Fruit fly (Drosophila melanogaster) whole organism, embryonic: ENCODE results near the gene CG4230.

Source experiments
- Atf-2 ChIP-seq: fragments of 200-800 bp; sonication (Bioruptor generic); optimal IDR thresholded peaks from 2 replicates; lab custom pipeline; 2016; ENCODE audit warnings: missing biosample characterization, missing genetic modification characterization
- Awh ChIP-seq: fragments of 200-800 bp; sonication (Bioruptor generic); IDR thresholded peaks from 2 replicates; pipeline ENCODE4, ENCODE4 v1.3.6; 2022; ENCODE audit warnings: missing biosample characterization, missing genetic modification characterization
- Bgb ChIP-seq: fragments of 200-800 bp; sonication (Bioruptor generic); IDR thresholded peaks from 2 replicates; pipeline ENCODE4 v1.3.6; 2022; ENCODE audit warnings: missing biosample characterization, missing genetic modification characterization; ENCODE audit not compliant: partially characterized antibody
- Bteb2 ChIP-seq: fragments of 200-800 bp; sonication (Bioruptor generic); optimal IDR thresholded peaks from 2 replicates; lab custom pipeline; 2016; ENCODE audit warnings: missing biosample characterization, missing genetic modification characterization
- CG1024 ChIP-seq: fragments of 200-800 bp; sonication (Bioruptor generic); IDR thresholded peaks from 2 replicates; pipeline ENCODE4 v1.3.6; 2022; ENCODE audit warnings: missing biosample characterization, missing genetic modification characterization
- CG11398 ChIP-seq: fragments of 200-800 bp; sonication (Bioruptor generic); optimal IDR thresholded peaks from 2 replicates; lab custom pipeline; 2016; ENCODE audit warnings: missing biosample characterization, missing genetic modification characterization
- CG11456 ChIP-seq: fragments of 200-800 bp; sonication (Bioruptor generic); IDR thresholded peaks from 3 replicates; pipeline ENCODE4 v1.3.6; 2022; ENCODE audit warnings: missing biosample characterization, missing genetic modification characterization
- CG13624 ChIP-seq: fragments of 200-800 bp; sonication (Bioruptor generic); optimal IDR thresholded peaks from 2 replicates; lab custom pipeline; 2016; ENCODE audit warnings: missing biosample characterization, missing genetic modification characterization
- CG14050 ChIP-seq: fragments of 200-800 bp; sonication (Bioruptor generic); IDR thresholded peaks from 3 replicates; pipeline ENCODE4 v1.3.6; 2022; ENCODE audit warnings: missing biosample characterization, missing genetic modification characterization
- CG15696 ChIP-seq: fragments of 200-800 bp; sonication (Bioruptor generic); optimal IDR thresholded peaks from 2 replicates; lab custom pipeline; 2019; ENCODE audit warnings: missing biosample characterization, mild to moderate bottlenecking, missing genetic modification characterization, moderate library complexity
- CG1792 ChIP-seq: fragments of 200-800 bp; sonication (Bioruptor generic); optimal IDR thresholded peaks from 2 replicates; lab custom pipeline; 2016; ENCODE audit warnings: missing biosample characterization, missing genetic modification characterization
- CG32772 ChIP-seq: fragments of 200-800 bp; sonication (Bioruptor generic); IDR thresholded peaks from 2 replicates; pipeline ENCODE4 v1.3.6; 2022; ENCODE audit warnings: missing biosample characterization, missing genetic modification characterization
- CG3726 ChIP-seq: fragments of 200-800 bp; sonication (Bioruptor generic); IDR thresholded peaks from 3 replicates; pipeline ENCODE4, ENCODE4 v1.3.6; 2022; ENCODE audit warnings: missing biosample characterization, missing genetic modification characterization
- CG4360 ChIP-seq: fragments of 200-800 bp; sonication (Bioruptor generic); IDR thresholded peaks from 2 replicates; pipeline ENCODE4 v1.3.6; 2022; ENCODE audit warnings: missing biosample characterization, missing genetic modification characterization
- CG4730 ChIP-seq: fragments of 200-800 bp; sonication (Bioruptor generic); IDR thresholded peaks from 2 replicates; pipeline ENCODE4 v1.3.6; 2022; ENCODE audit warnings: missing biosample characterization, missing genetic modification characterization
- CG5245 ChIP-seq: fragments of 200-800 bp; sonication (Bioruptor generic); optimal IDR thresholded peaks from 3 replicates; lab custom pipeline; 2016; ENCODE audit warnings: missing biosample characterization, missing genetic modification characterization
- CG6254 ChIP-seq: fragments of 200-800 bp; sonication (Bioruptor generic); optimal IDR thresholded peaks from 3 replicates; lab custom pipeline; 2017; ENCODE audit warnings: mild to moderate bottlenecking, missing biosample characterization, missing genetic modification reagents, missing genetic modification characterization
- CG6683 ChIP-seq: fragments of 200-800 bp; sonication (Bioruptor generic); optimal IDR thresholded peaks from 2 replicates; lab custom pipeline; 2017; ENCODE audit warnings: missing biosample characterization, mild to moderate bottlenecking, missing genetic modification characterization, missing genetic modification reagents
- CG7556 ChIP-seq: fragments of 200-800 bp; sonication (Bioruptor generic); optimal IDR thresholded peaks from 2 replicates; lab custom pipeline; 2017; ENCODE audit warnings: missing biosample characterization, mild to moderate bottlenecking, missing genetic modification characterization
- CG8388 ChIP-seq: fragments of 200-800 bp; sonication (Bioruptor generic); optimal IDR thresholded peaks from 2 replicates; lab custom pipeline; 2019; ENCODE audit warnings: missing biosample characterization, mild to moderate bottlenecking, missing genetic modification characterization, moderate library complexity
- CG9817 ChIP-seq: fragments of 200-800 bp; sonication (Bioruptor generic); optimal IDR thresholded peaks from 2 replicates; lab custom pipeline; 2018; ENCODE audit warnings: missing biosample characterization, mild to moderate bottlenecking, missing genetic modification characterization, moderate library complexity
- Dbx ChIP-seq: fragments of 200-800 bp; sonication (Bioruptor generic); IDR thresholded peaks from 3 replicates; pipeline ENCODE4 v1.3.6; 2022; ENCODE audit warnings: missing biosample characterization, missing genetic modification characterization
- Dll ChIP-seq: fragments of 200-800 bp; sonication (Bioruptor generic); IDR thresholded peaks from 4 replicates; pipeline ENCODE4 v1.3.6; 2022; ENCODE audit warnings: missing biosample characterization, missing genetic modification characterization; ENCODE audit not compliant: partially characterized antibody
- Fer2 ChIP-seq: fragments of 200-800 bp; sonication (Bioruptor generic); optimal IDR thresholded peaks from 2 replicates; lab custom pipeline; 2018; ENCODE audit warnings: missing biosample characterization, mild to moderate bottlenecking, missing genetic modification characterization, moderate library complexity
- Hsf ChIP-seq: fragments of 200-800 bp; sonication (Bioruptor generic); optimal IDR thresholded peaks from 3 replicates; lab custom pipeline; 2016; ENCODE audit warnings: missing biosample characterization, missing genetic modification characterization
- Lim3 ChIP-seq: fragments of 200-800 bp; sonication (Bioruptor generic); IDR thresholded peaks from 2 replicates; pipeline ENCODE4 v1.3.6; 2022; ENCODE audit warnings: missing biosample characterization, missing genetic modification characterization
- MTF-1 ChIP-seq: fragments of 200-800 bp; sonication (Bioruptor generic); optimal IDR thresholded peaks from 2 replicates; lab custom pipeline; 2018; ENCODE audit warnings: missing biosample characterization, mild to moderate bottlenecking, missing genetic modification characterization, borderline replicate concordance
- Nf-YA ChIP-seq: fragments of 200-800 bp; sonication (Bioruptor generic); IDR thresholded peaks from 2 replicates; pipeline ENCODE4 v1.3.6; 2022; ENCODE audit warnings: missing biosample characterization, missing genetic modification characterization
- Oaz ChIP-seq: fragments of 200-800 bp; sonication (Bioruptor generic); IDR thresholded peaks from 2 replicates; pipeline ENCODE4 v1.3.6; 2022; ENCODE audit warnings: missing biosample characterization, missing genetic modification characterization
- Rx ChIP-seq: fragments of 200-800 bp; sonication (Bioruptor generic); IDR thresholded peaks from 2 replicates; pipeline ENCODE4 v1.3.6; 2022; ENCODE audit warnings: missing biosample characterization, missing genetic modification characterization
- Side ChIP-seq: fragments of 200-800 bp; sonication (Bioruptor generic); optimal IDR thresholded peaks from 2 replicates; lab custom pipeline; 2016; ENCODE audit warnings: missing biosample characterization, missing genetic modification characterization
- Sox100B ChIP-seq: fragments of 200-800 bp; sonication (Bioruptor generic); optimal IDR thresholded peaks from 3 replicates; lab custom pipeline; 2018; ENCODE audit warnings: missing biosample characterization, mild to moderate bottlenecking, missing genetic modification characterization
- ap ChIP-seq: fragments of 200-800 bp; sonication (Bioruptor generic); IDR thresholded peaks from 2 replicates; pipeline ENCODE4 v1.3.6; 2022; ENCODE audit warnings: missing biosample characterization, missing genetic modification characterization
- ase ChIP-seq: fragments of 200-800 bp; sonication (Bioruptor generic); IDR thresholded peaks from 3 replicates; pipeline ENCODE4 v1.3.6; 2022; ENCODE audit warnings: missing biosample characterization, missing genetic modification characterization
- bcd ChIP-seq: fragments of 200-800 bp; sonication (Bioruptor generic); optimal IDR thresholded peaks from 2 replicates; lab custom pipeline; 2017; ENCODE audit warnings: missing biosample characterization, mild to moderate bottlenecking, missing genetic modification characterization
- chm ChIP-seq: fragments of 200-800 bp; sonication (Bioruptor generic); IDR thresholded peaks from 2 replicates; pipeline ENCODE4 v1.3.6; 2022; ENCODE audit warnings: missing biosample characterization, missing genetic modification characterization
- chn ChIP-seq: fragments of 200-800 bp; sonication (Bioruptor generic); optimal IDR thresholded peaks from 2 replicates; lab custom pipeline; 2016; ENCODE audit warnings: missing biosample characterization, missing genetic modification characterization
- dan ChIP-seq: fragments of 200-800 bp; sonication (Bioruptor generic); IDR thresholded peaks from 2 replicates; pipeline ENCODE4 v1.3.6; 2022; ENCODE audit warnings: missing biosample characterization, missing genetic modification characterization
- dm ChIP-seq: fragments of 200-800 bp; sonication (Bioruptor generic); optimal IDR thresholded peaks from 3 replicates; lab custom pipeline; 2016; ENCODE audit warnings: missing biosample characterization, missing genetic modification characterization
- exex ChIP-seq: fragments of 200-800 bp; sonication (Bioruptor generic); optimal IDR thresholded peaks from 4 replicates; lab custom pipeline; 2018; ENCODE audit warnings: missing biosample characterization, mild to moderate bottlenecking, missing genetic modification characterization, moderate library complexity
- fd3F ChIP-seq: fragments of 200-800 bp; sonication (Bioruptor generic); optimal IDR thresholded peaks from 2 replicates; lab custom pipeline; 2018; ENCODE audit warnings: missing biosample characterization, mild to moderate bottlenecking, missing genetic modification characterization, moderate library complexity
- gfzf ChIP-seq: fragments of 200-800 bp; sonication (Bioruptor generic); optimal IDR thresholded peaks from 2 replicates; lab custom pipeline; 2016; ENCODE audit warnings: missing biosample characterization, mild to moderate bottlenecking, missing genetic modification characterization, moderate library complexity
- nmo ChIP-seq: fragments of 200-800 bp; sonication (Bioruptor generic); optimal IDR thresholded peaks from 2 replicates; lab custom pipeline; 2018; ENCODE audit warnings: missing biosample characterization, mild to moderate bottlenecking, missing genetic modification characterization, moderate library complexity
- onecut ChIP-seq: fragments of 200-800 bp; sonication (Bioruptor generic); IDR thresholded peaks from 2 replicates; pipeline ENCODE4 v1.3.6; 2022; ENCODE audit warnings: missing biosample characterization, missing genetic modification characterization
- org-1 ChIP-seq: fragments of 200-800 bp; sonication (Bioruptor generic); optimal IDR thresholded peaks from 2 replicates; lab custom pipeline; 2017; ENCODE audit warnings: missing biosample characterization, missing genetic modification characterization
- pb ChIP-seq: fragments of 200-800 bp; sonication (Bioruptor generic); optimal IDR thresholded peaks from 3 replicates; lab custom pipeline; 2016; ENCODE audit warnings: missing biosample characterization, missing genetic modification characterization
- pros ChIP-seq: fragments of 200-800 bp; sonication (Bioruptor generic); optimal IDR thresholded peaks from 3 replicates; lab custom pipeline; 2019; ENCODE audit warnings: missing biosample characterization, mild to moderate bottlenecking, missing genetic modification characterization, moderate library complexity
- salm ChIP-seq: fragments of 200-800 bp; sonication (Bioruptor generic); optimal IDR thresholded peaks from 2 replicates; lab custom pipeline; 2018; ENCODE audit warnings: missing biosample characterization, mild to moderate bottlenecking, missing genetic modification characterization
- sima ChIP-seq: fragments of 200-800 bp; sonication (Bioruptor generic); optimal IDR thresholded peaks from 2 replicates; lab custom pipeline; 2016; ENCODE audit warnings: missing biosample characterization, missing genetic modification characterization
- unc-4 ChIP-seq: fragments of 200-800 bp; sonication (Bioruptor generic); IDR thresholded peaks from 2 replicates; pipeline ENCODE4 v1.3.6; 2022; ENCODE audit warnings: missing biosample characterization, missing genetic modification characterization; ENCODE audit not compliant: partially characterized antibody

CG4230 gene

dm6 chr2L:5107626-5108272 is 11.7 kb downstream of the CG4230 start (continued):
- peak; percentile 93 for TF ChIP-seq dm (GFP tag; lab: Kevin White, UChicago)
- TF ChIP-seq CG13624 (GFP tag; lab: Kevin White, UChicago) = peak; percentile 98
- TF ChIP-seq Rx (GFP tag; lab: Robert Waterston, UW) = peak; percentile 94
- TF ChIP-seq CG6254 (GFP tag; lab: Kevin White, UChicago) = peak; percentile 75
- peak; percentile 97 for TF ChIP-seq Hsf
- TF ChIP-seq onecut (GFP tag; lab: Robert Waterston, UW) = peak; percentile 85
- peak; percentile 93 for TF ChIP-seq Sox100B (GFP tag; lab: Kevin White, UChicago)
- TF ChIP-seq Awh (GFP tag; lab: Robert Waterston, UW) = peak; percentile 93
- peak; percentile 92 for TF ChIP-seq CG14050 (GFP tag; lab: Robert Waterston, UW)
- TF ChIP-seq gfzf (GFP tag; lab: Kevin White, UChicago) = peak; percentile 11
- TF ChIP-seq Fer2 (tag; lab: Kevin White, UChicago) = peak; percentile 86
- peak; percentile 91 for TF ChIP-seq Oaz (GFP tag; lab: Robert Waterston, UW)
- peak; percentile 90 for TF ChIP-seq CG5245
- peak; percentile 69 for TF ChIP-seq sima (GFP tag; lab: Kevin White, UChicago)
- peak; percentile 96 for TF ChIP-seq Dbx (GFP tag; lab: Robert Waterston, UW)
- TF ChIP-seq CG7556 (GFP tag; lab: Kevin White, UChicago) = peak; percentile 97
- TF ChIP-seq CG11456 (GFP tag; lab: Robert Waterston, UW) = peak; percentile 97
- peak; percentile 94 for TF ChIP-seq org-1
- TF ChIP-seq CG6683 = peak; percentile 78
- TF ChIP-seq bcd (GFP tag; lab: Kevin White, UChicago) = peak; percentile 95
- peak; percentile 84 for TF ChIP-seq CG1024 (GFP tag; lab: Robert Waterston, UW)
- TF ChIP-seq pros (GFP tag; lab: Kevin White, UChicago) = peak; percentile 37
- TF ChIP-seq CG3726 (GFP tag; lab: Robert Waterston, UW) = peak; percentile 91; the same call in 2 of the 3 replicates
- TF ChIP-seq MTF-1 (GFP tag; lab: Kevin White, UChicago) = peak; percentile 80
- TF ChIP-seq Dll = no peak
- peak; percentile 95 for TF ChIP-seq CG9817 (tag; lab: Kevin White, UChicago)
- TF ChIP-seq pb (GFP tag; lab: Kevin White, UChicago) = peak; percentile 93
- peak; percentile 74 for TF ChIP-seq chm
- TF ChIP-seq exex (tag; lab: Kevin White, UChicago) = peak; percentile 60
- TF ChIP-seq Nf-YA (GFP tag; lab: Robert Waterston, UW) = peak; percentile 85
- TF ChIP-seq Bgb (GFP tag; lab: Robert Waterston, UW) = no peak
- peak; percentile 95 for TF ChIP-seq nmo (GFP tag; lab: Kevin White, UChicago)
- peak; percentile 98 for TF ChIP-seq Atf-2 (GFP tag; lab: Kevin White, UChicago)
- TF ChIP-seq CG4360 (GFP tag; lab: Robert Waterston, UW) = peak; percentile 74
- peak; percentile 93 for TF ChIP-seq ap
- TF ChIP-seq chn = peak; percentile 97
- TF ChIP-seq CG1792 (GFP tag; lab: Kevin White, UChicago) = peak; percentile 92
- peak; percentile 93 for TF ChIP-seq fd3F (GFP tag; lab: Kevin White, UChicago)
- TF ChIP-seq CG15696 = peak; percentile 78
- TF ChIP-seq CG8388 (GFP tag; lab: Kevin White, UChicago) = peak; percentile 93
- TF ChIP-seq salm = peak; percentile 87
- TF ChIP-seq CG4730 (GFP tag; lab: Robert Waterston, UW) = peak; percentile 89
- TF ChIP-seq Bteb2 (GFP tag; lab: Kevin White, UChicago) = peak; percentile 94
- 0 out of 2 replicates have a peak, but pooled peaks have one; percentile 10 for TF ChIP-seq dan
- peak; percentile 90 for TF ChIP-seq CG11398
- TF ChIP-seq CG32772 = peak; percentile 91
- peak; percentile 77 for TF ChIP-seq Lim3
- no peak for TF ChIP-seq unc-4 (GFP tag; lab: Robert Waterston, UW)
- TF ChIP-seq ase (GFP tag; lab: Robert Waterston, UW) = peak; percentile 92
- peak; percentile 97 for TF ChIP-seq Side (GFP tag; lab: Kevin White, UChicago)
